Worm (Caenorhabditis elegans): ENCODE measurements around the gene ztf-18.
A peak's percentile ranks its signal among the peaks of the same experiment; 100 is the strongest.

ztf-18 gene

ce11 chrIII:869869-870268 is 25.6 kb downstream of the ztf-18 start, which contains the start of gene T24C4.2:
TSS of gene T24C4.2 (minus strand) at chrIII:869969.
- TF ChIP-seq tbx-11 (GFP tag; IDR thresholded peaks at IDR 0.05) (no peak), tbx-37 (GFP tag; conservative IDR thresholded peaks at IDR 0.05) (no peak), sea-1 (GFP tag; conservative IDR thresholded peaks at IDR 0.05) (no peak), aly-1 (tag; optimal IDR thresholded peaks at IDR 0.05) (no peak), hmg-4 (GFP tag; optimal IDR thresholded peaks at IDR 0.05) (peak; percentile 36), ets-7 (tag; optimal IDR thresholded peaks at IDR 0.05) (no peak)

- TF ChIP-seq tra-4 (tag; optimal IDR thresholded peaks at IDR 0.05) (no peak), hmg-4 (GFP tag; optimal IDR thresholded peaks at IDR 0.05) (no peak), tbx-37 (GFP tag; conservative IDR thresholded peaks at IDR 0.05) (no peak), ama-1 (optimal IDR thresholded peaks at IDR 0.05) (no peak), tbx-11 (GFP tag; IDR thresholded peaks at IDR 0.05) (no peak), sea-1 (GFP tag; conservative IDR thresholded peaks at IDR 0.05) (no peak), scrt-1 (GFP tag; IDR thresholded peaks at IDR 0.05) (no peak), B0310.2 (tag; optimal IDR thresholded peaks at IDR 0.05) (no peak), ets-7 (tag; optimal IDR thresholded peaks at IDR 0.05) (no peak), ceh-36 (tag; optimal IDR thresholded peaks at IDR 0.05) (no peak), flt-1 (GFP tag; IDR thresholded peaks at IDR 0.05) (no peak), hmbx-1 (tag; optimal IDR thresholded peaks at IDR 0.05) (no peak), pes-1 (GFP tag; IDR thresholded peaks at IDR 0.05) (no peak), aly-1 (tag; optimal IDR thresholded peaks at IDR 0.05) (no peak), F13C5.2 (tag; optimal IDR thresholded peaks at IDR 0.05) (no peak)
These were observed 26.6 kb downstream of the ztf-18 start for ce11 chrIII:868866-869265.

- TF ChIP-seq tra-4 (tag; optimal IDR thresholded peaks at IDR 0.05) (no peak), aly-1 (tag; optimal IDR thresholded peaks at IDR 0.05) (no peak), tbx-37 (GFP tag; conservative IDR thresholded peaks at IDR 0.05) (no peak), hmbx-1 (tag; optimal IDR thresholded peaks at IDR 0.05) (no peak), scrt-1 (GFP tag; IDR thresholded peaks at IDR 0.05) (no peak), ceh-36 (tag; optimal IDR thresholded peaks at IDR 0.05) (no peak), pes-1 (GFP tag; IDR thresholded peaks at IDR 0.05) (no peak), sea-1 (GFP tag; conservative IDR thresholded peaks at IDR 0.05) (no peak), F13C5.2 (tag; optimal IDR thresholded peaks at IDR 0.05) (no peak), hmg-4 (GFP tag; optimal IDR thresholded peaks at IDR 0.05) (no peak), B0310.2 (tag; optimal IDR thresholded peaks at IDR 0.05) (no peak), ama-1 (optimal IDR thresholded peaks at IDR 0.05) (no peak), tbx-11 (GFP tag; IDR thresholded peaks at IDR 0.05) (no peak)
These were observed 33.6 kb downstream of the ztf-18 start, which contains the start of gene arx-4 for ce11 chrIII:861819-862356. TSS of gene arx-4 (plus strand) at chrIII:862306.

- TF ChIP-seq aly-1 (tag; optimal IDR thresholded peaks at IDR 0.05) (no peak), hmbx-1 (tag; optimal IDR thresholded peaks at IDR 0.05) (no peak), F13C5.2 (tag; optimal IDR thresholded peaks at IDR 0.05) (no peak), tra-4 (tag; optimal IDR thresholded peaks at IDR 0.05) (no peak), ceh-36 (tag; optimal IDR thresholded peaks at IDR 0.05) (no peak), ceh-13 (GFP tag; optimal IDR thresholded peaks at IDR 0.05) (no peak), pes-1 (GFP tag; IDR thresholded peaks at IDR 0.05) (no peak)
These were observed 35.6 kb downstream of the ztf-18 start, which contains the start of gene exos-4.2 for ce11 chrIII:859898-860297. TSS of gene exos-4.2 (plus strand) at chrIII:860198.

- no peak for TF ChIP-seq B0310.2 (tag; optimal IDR thresholded peaks at IDR 0.05)
- no peak for TF ChIP-seq hnd-1 (tag; optimal IDR thresholded peaks at IDR 0.05)
- no peak for TF ChIP-seq hmbx-1 (tag; optimal IDR thresholded peaks at IDR 0.05)
- TF ChIP-seq ets-7 (tag; optimal IDR thresholded peaks at IDR 0.05): no peak
- TF ChIP-seq F13C5.2 (tag; optimal IDR thresholded peaks at IDR 0.05): no peak
- no peak for TF ChIP-seq ceh-36 (tag; optimal IDR thresholded peaks at IDR 0.05)
- no peak for TF ChIP-seq ama-1 (optimal IDR thresholded peaks at IDR 0.05)
- TF ChIP-seq tbx-37 (GFP tag; conservative IDR thresholded peaks at IDR 0.05): no peak
- TF ChIP-seq ceh-13 (GFP tag; optimal IDR thresholded peaks at IDR 0.05): no peak
- no peak for TF ChIP-seq flt-1 (GFP tag; IDR thresholded peaks at IDR 0.05)
- no peak for TF ChIP-seq sea-1 (GFP tag; conservative IDR thresholded peaks at IDR 0.05)
- TF ChIP-seq aly-1 (tag; optimal IDR thresholded peaks at IDR 0.05): no peak
- no peak for TF ChIP-seq tra-4 (tag; optimal IDR thresholded peaks at IDR 0.05)
- no peak for TF ChIP-seq hmg-4 (GFP tag; optimal IDR thresholded peaks at IDR 0.05)
- no peak for TF ChIP-seq pes-1 (GFP tag; IDR thresholded peaks at IDR 0.05)
These were observed 38.6 kb downstream of the ztf-18 start for ce11 chrIII:856908-857307.

ce11 chrIII:856260-856659 is 39.3 kb downstream of the ztf-18 start, which contains the start of gene K02F3.12:
TSS of gene K02F3.12 (plus strand) at chrIII:856560.
- TF ChIP-seq sea-1 (GFP tag; conservative IDR thresholded peaks at IDR 0.05) (no peak), scrt-1 (GFP tag; IDR thresholded peaks at IDR 0.05) (no peak), hmbx-1 (tag; optimal IDR thresholded peaks at IDR 0.05) (no peak), hmg-4 (GFP tag; optimal IDR thresholded peaks at IDR 0.05) (no peak), tbx-37 (GFP tag; conservative IDR thresholded peaks at IDR 0.05) (no peak), pes-1 (GFP tag; IDR thresholded peaks at IDR 0.05) (no peak), ceh-13 (GFP tag; optimal IDR thresholded peaks at IDR 0.05) (no peak), tra-4 (tag; optimal IDR thresholded peaks at IDR 0.05) (no peak), F13C5.2 (tag; optimal IDR thresholded peaks at IDR 0.05) (no peak), hnd-1 (tag; optimal IDR thresholded peaks at IDR 0.05) (no peak), B0310.2 (tag; optimal IDR thresholded peaks at IDR 0.05) (no peak), ama-1 (optimal IDR thresholded peaks at IDR 0.05) (no peak), ceh-36 (tag; optimal IDR thresholded peaks at IDR 0.05) (no peak), tbx-11 (GFP tag; IDR thresholded peaks at IDR 0.05) (no peak), ets-7 (tag; optimal IDR thresholded peaks at IDR 0.05) (no peak), flt-1 (GFP tag; IDR thresholded peaks at IDR 0.05) (no peak)

ce11 chrIII:853859-854359 is 41.6 kb downstream of the ztf-18 start, which contains the start of the genes rnp-5 and tag-51:
TSS of gene rnp-5 (minus strand) at chrIII:853909.
TSS of gene tag-51 (plus strand) at chrIII:854221.
- TF ChIP-seq sea-1 (GFP tag; conservative IDR thresholded peaks at IDR 0.05) (no peak), ceh-13 (GFP tag; optimal IDR thresholded peaks at IDR 0.05) (no peak), hmbx-1 (tag; optimal IDR thresholded peaks at IDR 0.05) (no peak), hmg-4 (GFP tag; optimal IDR thresholded peaks at IDR 0.05) (no peak), tbx-37 (GFP tag; conservative IDR thresholded peaks at IDR 0.05) (no peak), tbx-11 (GFP tag; IDR thresholded peaks at IDR 0.05) (no peak), ceh-36 (tag; optimal IDR thresholded peaks at IDR 0.05) (no peak), ets-7 (tag; optimal IDR thresholded peaks at IDR 0.05) (no peak), pes-1 (GFP tag; IDR thresholded peaks at IDR 0.05) (no peak), hnd-1 (tag; optimal IDR thresholded peaks at IDR 0.05) (no peak), ama-1 (optimal IDR thresholded peaks at IDR 0.05) (no peak), B0310.2 (tag; optimal IDR thresholded peaks at IDR 0.05) (no peak), flt-1 (GFP tag; IDR thresholded peaks at IDR 0.05) (no peak), aly-1 (tag; optimal IDR thresholded peaks at IDR 0.05) (no peak), scrt-1 (GFP tag; IDR thresholded peaks at IDR 0.05) (no peak), F13C5.2 (tag; optimal IDR thresholded peaks at IDR 0.05) (no peak), tra-4 (tag; optimal IDR thresholded peaks at IDR 0.05) (no peak)

Data from whole organism, early embryonic.